Fruit fly (Drosophila melanogaster) whole organism, wandering third instar larva: Measurements from ENCODE around the gene Dpp10.

Experiments used
- CrebA ChIP-seq: fragments of 200-800 bp; sonication (Bioruptor generic); optimal IDR thresholded peaks from 2 replicates; lab custom pipeline; 2016; ENCODE audit warnings: missing biosample characterization, mild to moderate bottlenecking, missing genetic modification characterization, borderline replicate concordance
- Dfd ChIP-seq: fragments of >200 bp; optimal IDR thresholded peaks from 2 replicates; lab custom pipeline; 2017; ENCODE audit warnings: missing biosample characterization, missing genetic modification characterization
- Hr78 ChIP-seq: fragments of >200 bp; optimal IDR thresholded peaks from 2 replicates; lab custom pipeline; 2017; ENCODE audit warnings: missing biosample characterization, missing genetic modification characterization
- OdsH ChIP-seq: fragments of 200-800 bp; sonication (Bioruptor generic); optimal IDR thresholded peaks from 2 replicates; lab custom pipeline; 2016; ENCODE audit warnings: missing biosample characterization, mild to moderate bottlenecking, missing genetic modification characterization
- Vsx2 ChIP-seq: fragments of 200-300, 225-300 bp; sonication (Bioruptor generic); optimal IDR thresholded peaks from 2 replicates; lab custom pipeline; 2018; ENCODE audit warnings: missing biosample characterization, missing genetic modification characterization; ENCODE audit not compliant: partially characterized antibody
- dmrt93B ChIP-seq: fragments of 200-800 bp; sonication (Bioruptor generic); optimal IDR thresholded peaks from 2 replicates; lab custom pipeline; 2018; ENCODE audit warnings: missing biosample characterization, mild to moderate bottlenecking, missing genetic modification characterization
- fru ChIP-seq: fragments of 200-800 bp; sonication (Bioruptor generic); optimal IDR thresholded peaks from 3 replicates; lab custom pipeline; 2016; ENCODE audit warnings: missing biosample characterization, mild to moderate bottlenecking, missing genetic modification characterization
- lola ChIP-seq: fragments of >200 bp; optimal IDR thresholded peaks from 2 replicates; lab custom pipeline; 2017; ENCODE audit warnings: missing biosample characterization, missing genetic modification characterization
- psq ChIP-seq: fragments of 200-800 bp; sonication (Bioruptor generic); optimal IDR thresholded peaks from 3 replicates; lab custom pipeline; 2017; ENCODE audit warnings: missing biosample characterization, mild to moderate bottlenecking, missing genetic modification characterization, moderate library complexity
- woc ChIP-seq: sonication (Bioruptor generic); optimal IDR thresholded peaks from 2 replicates; lab custom pipeline; 2016; ENCODE audit warnings: missing biosample characterization, mild to moderate bottlenecking, missing genetic modification characterization

- TF ChIP-seq lola (GFP tag; lab: Kevin White, UChicago) = no peak
- no peak for TF ChIP-seq OdsH (GFP tag; lab: Kevin White, UChicago)
- no peak for TF ChIP-seq Hr78 (GFP tag; lab: Kevin White, UChicago)
- TF ChIP-seq dmrt93B (GFP tag; lab: Kevin White, UChicago) = no peak
- TF ChIP-seq Dfd (GFP tag; lab: Kevin White, UChicago) = no peak
- no peak for TF ChIP-seq fru (GFP tag; lab: Kevin White, UChicago)
- TF ChIP-seq woc (GFP tag; lab: Kevin White, UChicago) = no peak
- TF ChIP-seq CrebA (GFP tag; lab: Kevin White, UChicago) = no peak
- TF ChIP-seq Vsx2 = no peak
- TF ChIP-seq psq (GFP tag; lab: Kevin White, UChicago) = no peak
Measured at dm6 chr2L:6530952-6531512, 69.8 kb downstream of the Dpp10 start.
